Fruit fly (Drosophila melanogaster) whole organism, pupa: ENCODE data around the gene chinmo.

Experiments
- CG12605 ChIP-seq: fragments of 200-800 bp; sonication (Bioruptor generic); IDR thresholded peaks from 2 replicates; pipeline ENCODE4 v1.3.6; 2022; ENCODE audit warnings: missing biosample characterization, missing genetic modification characterization
- CG14655 ChIP-seq: fragments of 200-800 bp; sonication (Bioruptor generic); optimal IDR thresholded peaks from 3 replicates; lab custom pipeline; 2017; ENCODE audit warnings: mild to moderate bottlenecking, missing biosample characterization, missing genetic modification reagents, missing genetic modification characterization
- CG17806 ChIP-seq: fragments of 200-800 bp; sonication (Bioruptor generic); optimal IDR thresholded peaks from 2 replicates; lab custom pipeline; 2018; ENCODE audit warnings: missing biosample characterization, mild to moderate bottlenecking, missing genetic modification characterization, moderate library complexity
- CG8159 ChIP-seq: fragments of 200-800 bp; sonication (Bioruptor generic); optimal IDR thresholded peaks from 3 replicates; lab custom pipeline; 2018; ENCODE audit warnings: missing biosample characterization, mild to moderate bottlenecking, missing genetic modification characterization, moderate library complexity
- CG8301 ChIP-seq: fragments of 200-800 bp; sonication (Bioruptor generic); optimal IDR thresholded peaks from 2 replicates; lab custom pipeline; 2018; ENCODE audit warnings: missing biosample characterization, mild to moderate bottlenecking, missing genetic modification characterization
- CG9948 ChIP-seq: fragments of 200-800 bp; sonication (Bioruptor generic); optimal IDR thresholded peaks from 2 replicates; lab custom pipeline; 2018; ENCODE audit warnings: missing biosample characterization, mild to moderate bottlenecking, missing genetic modification characterization, moderate library complexity
- EcR ChIP-seq: fragments of 200-800 bp; sonication (Bioruptor generic); optimal IDR thresholded peaks from 3 replicates; lab custom pipeline; 2019; ENCODE audit warnings: missing biosample characterization, missing genetic modification characterization, mild to moderate bottlenecking, moderate library complexity, missing genetic modification reagents
- Pif1A ChIP-seq: fragments of 200-800 bp; sonication (Bioruptor generic); optimal IDR thresholded peaks from 3 replicates; lab custom pipeline; 2016; ENCODE audit warnings: missing biosample characterization, missing genetic modification characterization
- Pif1B ChIP-seq: fragments of 200-800 bp; sonication (Bioruptor generic); optimal IDR thresholded peaks from 3 replicates; lab custom pipeline; 2016; ENCODE audit warnings: missing biosample characterization, missing genetic modification characterization
- fd96Ca ChIP-seq: fragments of 200-800 bp; sonication (Bioruptor generic); IDR thresholded peaks from 3 replicates; pipeline ENCODE4 v1.3.6; 2022; ENCODE audit warnings: missing biosample characterization, missing genetic modification characterization
- gl ChIP-seq: fragments of 200-800 bp; sonication (Bioruptor generic); optimal IDR thresholded peaks from 2 replicates; lab custom pipeline; 2018; ENCODE audit warnings: missing biosample characterization, mild to moderate bottlenecking, missing genetic modification characterization

- TF ChIP-seq fd96Ca (GFP tag; lab: Robert Waterston, UW) (no peak), CG9948 (tag; lab: Kevin White, UChicago) (no peak), gl (tag; lab: Kevin White, UChicago) (no peak), EcR (no peak), CG17806 (tag; lab: Kevin White, UChicago) (no peak), Pif1A (GFP tag; lab: Kevin White, UChicago) (no peak), Pif1B (GFP tag; lab: Kevin White, UChicago) (no peak), CG12605 (GFP tag; lab: Robert Waterston, UW) (no peak), CG8301 (tag; lab: Kevin White, UChicago) (no peak), CG8159 (tag; lab: Kevin White, UChicago) (no peak), CG14655 (no peak)
Measured at dm6 chr2L:1651889-1652288, 831 bp downstream of the chinmo start.
